Fruit fly (Drosophila melanogaster) whole organism, embryonic: ENCODE data around the gene CG46412.

ENCODE experiments used
- BEAF-32 ChIP-seq: fragments of 200-800 bp; sonication (Bioruptor generic); optimal IDR thresholded peaks from 3 replicates; lab custom pipeline; 2017; ENCODE audit warnings: missing biosample characterization, missing genetic modification characterization, mild to moderate bottlenecking, moderate library complexity, missing genetic modification reagents
- CG11247 ChIP-seq: fragments of 200-800 bp; sonication (Bioruptor generic); IDR thresholded peaks from 2 replicates; pipeline ENCODE4 v1.3.6; 2022; ENCODE audit warnings: missing biosample characterization, missing genetic modification characterization
- CG12391 ChIP-seq: fragments of 200-800 bp; sonication (Bioruptor generic); optimal IDR thresholded peaks from 3 replicates; lab custom pipeline; 2018; ENCODE audit warnings: missing biosample characterization, mild to moderate bottlenecking, missing genetic modification characterization, moderate library complexity
- CG12769 ChIP-seq: fragments of 200-800 bp; sonication (Bioruptor generic); optimal IDR thresholded peaks from 2 replicates; lab custom pipeline; 2019; ENCODE audit warnings: missing biosample characterization, mild to moderate bottlenecking, missing genetic modification characterization, moderate library complexity
- CG13624 ChIP-seq: fragments of 200-800 bp; sonication (Bioruptor generic); optimal IDR thresholded peaks from 2 replicates; lab custom pipeline; 2016; ENCODE audit warnings: missing biosample characterization, missing genetic modification characterization
- CG13894 ChIP-seq: fragments of 200-800 bp; sonication (Bioruptor generic); optimal IDR thresholded peaks from 3 replicates; lab custom pipeline; 2018; ENCODE audit warnings: missing biosample characterization, mild to moderate bottlenecking, missing genetic modification characterization, moderate library complexity
- CG14050 ChIP-seq: fragments of 200-800 bp; sonication (Bioruptor generic); IDR thresholded peaks from 3 replicates; pipeline ENCODE4 v1.3.6; 2022; ENCODE audit warnings: missing biosample characterization, missing genetic modification characterization
- CG17328 ChIP-seq: fragments of 200-800 bp; sonication (Bioruptor generic); IDR thresholded peaks from 2 replicates; pipeline ENCODE4 v1.3.6; 2022; ENCODE audit warnings: missing biosample characterization, missing genetic modification characterization
- CG18011 ChIP-seq: fragments of 200-800 bp; sonication (Bioruptor generic); optimal IDR thresholded peaks from 2 replicates; lab custom pipeline; 2017; ENCODE audit warnings: missing biosample characterization, missing genetic modification characterization, mild to moderate bottlenecking, moderate library complexity, missing genotype
- CG2120 ChIP-seq: fragments of 200-800 bp; sonication (Bioruptor generic); optimal IDR thresholded peaks from 3 replicates; lab custom pipeline; 2016; ENCODE audit warnings: missing biosample characterization, missing genetic modification characterization
- CG2129 ChIP-seq: fragments of 200-800 bp; sonication (Bioruptor generic); IDR thresholded peaks from 2 replicates; pipeline ENCODE4 v1.3.6; 2022; ENCODE audit warnings: missing biosample characterization, missing genetic modification characterization; ENCODE audit not compliant: partially characterized antibody
- CG2678 ChIP-seq: fragments of 200-800 bp; sonication (Bioruptor generic); optimal IDR thresholded peaks from 3 replicates; lab custom pipeline; 2019; ENCODE audit warnings: missing biosample characterization, mild to moderate bottlenecking, missing genetic modification characterization, moderate library complexity
- CG2875 ChIP-seq: fragments of 200-800 bp; sonication (Bioruptor generic); optimal IDR thresholded peaks from 2 replicates; lab custom pipeline; 2017; ENCODE audit warnings: missing biosample characterization, mild to moderate bottlenecking, missing genetic modification characterization, missing genetic modification reagents
- CG3163 ChIP-seq: fragments of 200-800 bp; sonication (Bioruptor generic); optimal IDR thresholded peaks from 3 replicates; lab custom pipeline; 2016; ENCODE audit warnings: missing biosample characterization, missing genetic modification characterization
- CG32532 ChIP-seq: fragments of 200-800 bp; sonication (Bioruptor generic); IDR thresholded peaks from 2 replicates; pipeline ENCODE4 v1.3.6; 2022; ENCODE audit warnings: missing biosample characterization, missing genetic modification characterization
- CG7556 ChIP-seq: fragments of 200-800 bp; sonication (Bioruptor generic); optimal IDR thresholded peaks from 2 replicates; lab custom pipeline; 2017; ENCODE audit warnings: missing biosample characterization, mild to moderate bottlenecking, missing genetic modification characterization
- CG8290 ChIP-seq, 3 experiments: fragments of 200-800 bp; sonication (Bioruptor generic); optimal IDR thresholded peaks; 2 replicates each; lab custom pipeline; 2016 to 2019; ENCODE audit warnings: missing biosample characterization in 3 of 3, missing genetic modification characterization in 3 of 3, mild to moderate bottlenecking in 2 of 3, moderate library complexity in 1 of 3
- CG8359 ChIP-seq: fragments of 200-800 bp; sonication (Bioruptor generic); optimal IDR thresholded peaks from 2 replicates; lab custom pipeline; 2017; ENCODE audit warnings: missing biosample characterization, mild to moderate bottlenecking, missing genetic modification characterization, borderline replicate concordance
- Dip3 ChIP-seq: fragments of 200-800 bp; sonication (Bioruptor generic); optimal IDR thresholded peaks from 3 replicates; lab custom pipeline; 2016; ENCODE audit warnings: missing biosample characterization, missing genetic modification characterization
- HLH3B ChIP-seq: fragments of 200-800 bp; sonication (Bioruptor generic); IDR thresholded peaks from 2 replicates; pipeline ENCODE4 v1.3.6; 2022; ENCODE audit warnings: missing biosample characterization, missing genetic modification characterization
- Kr ChIP-seq: fragments of 200-800 bp; sonication (Bioruptor generic); optimal IDR thresholded peaks from 2 replicates; lab custom pipeline; 2017; ENCODE audit warnings: missing biosample characterization, mild to moderate bottlenecking, missing genetic modification characterization
- Lpt ChIP-seq: fragments of >200 bp; optimal IDR thresholded peaks from 2 replicates; lab custom pipeline; 2018; ENCODE audit warnings: missing biosample characterization, missing genetic modification characterization
- MTF-1 ChIP-seq: fragments of 200-800 bp; sonication (Bioruptor generic); optimal IDR thresholded peaks from 2 replicates; lab custom pipeline; 2018; ENCODE audit warnings: missing biosample characterization, mild to moderate bottlenecking, missing genetic modification characterization, borderline replicate concordance
- Med ChIP-seq: fragments of 200-800 bp; sonication (Bioruptor generic); peaks from one replicate; lab custom pipeline; 2016; ENCODE audit warnings: missing biosample characterization, missing genetic modification characterization, mild to moderate bottlenecking, inconsistent platforms, moderate library complexity
- Myb ChIP-seq: fragments of 200-800 bp; sonication (Bioruptor generic); optimal IDR thresholded peaks from 2 replicates; lab custom pipeline; 2016; ENCODE audit warnings: missing biosample characterization, missing genetic modification characterization
- Ptx1 ChIP-seq: fragments of 200-800 bp; sonication (Bioruptor generic); IDR thresholded peaks from 2 replicates; pipeline ENCODE4 v1.3.6; 2022; ENCODE audit warnings: missing biosample characterization, missing genetic modification characterization
- Rfx ChIP-seq: fragments of 200-800 bp; sonication (Bioruptor generic); IDR thresholded peaks from 2 replicates; pipeline ENCODE4 v1.3.6; 2022; ENCODE audit warnings: missing biosample characterization, missing genetic modification characterization
- Rx ChIP-seq: fragments of 200-800 bp; sonication (Bioruptor generic); IDR thresholded peaks from 2 replicates; pipeline ENCODE4 v1.3.6; 2022; ENCODE audit warnings: missing biosample characterization, missing genetic modification characterization
- Spps ChIP-seq: fragments of 200-800 bp; sonication (Bioruptor generic); optimal IDR thresholded peaks from 2 replicates; lab custom pipeline; 2018; ENCODE audit warnings: missing biosample characterization, mild to moderate bottlenecking, missing genetic modification characterization
- Xrp1 ChIP-seq: fragments of 200-800 bp; sonication (Bioruptor generic); IDR thresholded peaks from 2 replicates; pipeline ENCODE4 v1.3.6; 2022; ENCODE audit warnings: missing biosample characterization, missing genetic modification characterization
- YL-1 ChIP-seq: fragments of 200-800 bp; sonication (Bioruptor generic); optimal IDR thresholded peaks from 3 replicates; lab custom pipeline; 2017; ENCODE audit warnings: missing biosample characterization, mild to moderate bottlenecking, missing genetic modification characterization
- ase ChIP-seq: fragments of 200-800 bp; sonication (Bioruptor generic); IDR thresholded peaks from 3 replicates; pipeline ENCODE4 v1.3.6; 2022; ENCODE audit warnings: missing biosample characterization, missing genetic modification characterization
- bcd ChIP-seq: fragments of 200-800 bp; sonication (Bioruptor generic); optimal IDR thresholded peaks from 2 replicates; lab custom pipeline; 2017; ENCODE audit warnings: missing biosample characterization, mild to moderate bottlenecking, missing genetic modification characterization
- dmrt11E ChIP-seq: fragments of 200-800 bp; sonication (Bioruptor generic); optimal IDR thresholded peaks from 3 replicates; lab custom pipeline; 2018; ENCODE audit warnings: missing biosample characterization, mild to moderate bottlenecking, missing genetic modification characterization, moderate library complexity
- dpn ChIP-seq, 2 experiments: fragments of 200-800 bp; sonication (Bioruptor generic); optimal IDR thresholded peaks; 3 replicates each; lab custom pipeline; 2016; ENCODE audit warnings: missing biosample characterization in 2 of 2, missing genetic modification characterization in 2 of 2
- dysf ChIP-seq: fragments of 200-800 bp; sonication (Bioruptor generic); IDR thresholded peaks from 3 replicates; pipeline ENCODE4 v1.3.6; 2022; ENCODE audit warnings: missing biosample characterization, missing genetic modification characterization
- grau ChIP-seq: fragments of 200-800 bp; optimal IDR thresholded peaks from 3 replicates; lab custom pipeline; 2019; ENCODE audit warnings: missing biosample characterization, mild to moderate bottlenecking, missing genetic modification characterization, moderate library complexity
- her ChIP-seq: fragments of 200-800 bp; sonication (Bioruptor generic); optimal IDR thresholded peaks from 2 replicates; lab custom pipeline; 2016; ENCODE audit warnings: missing biosample characterization, missing genetic modification characterization
- hkb ChIP-seq, 2 experiments: fragments of 200-800 bp in 1 of 2; fragments of >200 bp in 1 of 2; sonication (Bioruptor generic) in 1 of 2; IDR thresholded peaks in 1 of 2; optimal IDR thresholded peaks in 1 of 2; 2 replicates each; pipeline versions ENCODE4 v1.3.6 to Lab custom; 2017 to 2022; ENCODE audit warnings: missing biosample characterization in 1 of 2, missing genetic modification characterization in 1 of 2
- klu ChIP-seq: fragments of 200-800 bp; sonication (Bioruptor generic); IDR thresholded peaks from 2 replicates; pipeline ENCODE4 v1.3.6; 2022; ENCODE audit warnings: missing biosample characterization, missing genetic modification characterization
- lmd ChIP-seq: fragments of 200-800 bp; sonication (Bioruptor generic); IDR thresholded peaks from 2 replicates; pipeline ENCODE4 v1.3.6; 2022; ENCODE audit warnings: missing biosample characterization, missing genetic modification characterization
- nerfin-2 ChIP-seq: fragments of 200-800 bp; sonication (Bioruptor generic); IDR thresholded peaks from 2 replicates; pipeline ENCODE4 v1.3.6; 2022; ENCODE audit warnings: missing biosample characterization, missing genetic modification characterization; ENCODE audit not compliant: partially characterized antibody
- nom ChIP-seq: fragments of 200-800 bp; sonication (Bioruptor generic); optimal IDR thresholded peaks from 2 replicates; lab custom pipeline; 2017; ENCODE audit warnings: missing biosample characterization, missing genetic modification characterization, mild to moderate bottlenecking, moderate library complexity, missing genetic modification reagents
- prd ChIP-seq, 3 experiments: fragments of >200 bp in 2 of 3; fragments of 200-800 bp in 1 of 3; sonication (Bioruptor generic) in 1 of 3; optimal IDR thresholded peaks in 2 of 3; IDR thresholded peaks in 1 of 3; 2 replicates in 2 of 3; 3 replicates in 1 of 3; pipeline versions ENCODE4 v1.3.6 to Lab custom; 2017 to 2022; ENCODE audit warnings: missing biosample characterization in 1 of 3, missing genetic modification characterization in 1 of 3
- rib ChIP-seq: fragments of 200-800 bp; sonication (Bioruptor generic); IDR thresholded peaks from 2 replicates; pipeline ENCODE4 v1.3.6; 2022; ENCODE audit warnings: missing biosample characterization, missing genetic modification characterization
- sens ChIP-seq: fragments of 200-800 bp; sonication (Bioruptor generic); peaks from one replicate; lab custom pipeline; 2016; ENCODE audit warnings: missing biosample characterization, missing genetic modification characterization
- sqz ChIP-seq: fragments of 200-800 bp; sonication (Bioruptor generic); optimal IDR thresholded peaks from 3 replicates; lab custom pipeline; 2018; ENCODE audit warnings: missing biosample characterization, mild to moderate bottlenecking, missing genetic modification characterization
- tio ChIP-seq: fragments of 200-800 bp; sonication (Bioruptor generic); optimal IDR thresholded peaks from 2 replicates; lab custom pipeline; 2017; ENCODE audit warnings: missing biosample characterization, missing genetic modification characterization, inconsistent platforms
- z ChIP-seq: fragments of 200-800 bp; sonication (Bioruptor generic); IDR thresholded peaks from 3 replicates; pipeline ENCODE4 v1.3.6; 2022; ENCODE audit warnings: missing biosample characterization, missing genetic modification characterization

The CG46412 gene

dm6 chr3L:11543681-11544299 lies 20.1 kb downstream of the CG46412 start:
- no peak for TF ChIP-seq CG3163
- no peak for TF ChIP-seq prd (optimal IDR thresholded peaks at IDR 0.05; lab: Kevin White, UChicago)
- no peak for TF ChIP-seq prd (GFP tag; IDR thresholded peaks at IDR 0.05; lab: Robert Waterston, UW)
- TF ChIP-seq YL-1 (GFP tag; lab: Kevin White, UChicago): no peak
- TF ChIP-seq CG32532: 0 out of 2 replicates have a peak, but pooled peaks have one; percentile 34
- TF ChIP-seq Rx (GFP tag; lab: Robert Waterston, UW): no peak
- TF ChIP-seq nom (GFP tag; lab: Kevin White, UChicago): peak; percentile 30
- TF ChIP-seq tio: peak; percentile 4
- no peak for TF ChIP-seq Dip3 (GFP tag; lab: Kevin White, UChicago)
- TF ChIP-seq Lpt: no peak
- 0 out of 2 replicates have a peak, but pooled peaks have one; percentile 7 for TF ChIP-seq Ptx1 (GFP tag; lab: Robert Waterston, UW)
- TF ChIP-seq her (GFP tag; lab: Kevin White, UChicago): no peak
- 0 out of 2 replicates have a peak, but pooled peaks have one; percentile 15 for TF ChIP-seq HLH3B (GFP tag; lab: Robert Waterston, UW)
- TF ChIP-seq CG8359 (GFP tag; lab: Kevin White, UChicago): no peak
- TF ChIP-seq CG2129 (GFP tag; lab: Robert Waterston, UW): no peak
- TF ChIP-seq sqz (GFP tag; lab: Kevin White, UChicago): no peak
- no peak for TF ChIP-seq hkb (optimal IDR thresholded peaks at IDR 0.05; lab: Kevin White, UChicago)
- TF ChIP-seq hkb (GFP tag; IDR thresholded peaks at IDR 0.05; lab: Robert Waterston, UW): 0 out of 2 replicates have a peak, but pooled peaks have one; percentile 20
- no peak for TF ChIP-seq CG17328
- 0 out of 2 replicates have a peak, but pooled peaks have one; percentile 16 for TF ChIP-seq lmd (GFP tag; lab: Robert Waterston, UW)
- no peak for TF ChIP-seq ase (GFP tag; lab: Robert Waterston, UW)
- TF ChIP-seq CG11247: 0 out of 2 replicates have a peak, but pooled peaks have one; percentile 30
- TF ChIP-seq Spps (tag; lab: Kevin White, UChicago): no peak
- no peak for TF ChIP-seq klu
- no peak for TF ChIP-seq CG2875 (GFP tag; lab: Kevin White, UChicago)
- TF ChIP-seq bcd (GFP tag; lab: Kevin White, UChicago): no peak
- no peak for TF ChIP-seq dmrt11E (tag; lab: Kevin White, UChicago)

dm6 chr3L:11542948-11543347 lies 20.9 kb downstream of the CG46412 start:
- TF ChIP-seq dysf: peak; percentile 37; the same call in 1 of the 3 replicates
- TF ChIP-seq BEAF-32 (GFP tag; lab: Kevin White, UChicago): no peak
- TF ChIP-seq CG18011: no peak
- peak; percentile 16 for TF ChIP-seq CG2678 (tag; lab: Kevin White, UChicago)
- TF ChIP-seq grau (tag; lab: Kevin White, UChicago): peak; percentile 55
- TF ChIP-seq sens (GFP tag; lab: Kevin White, UChicago): peak; percentile 77
- peak; percentile 78 for TF ChIP-seq Med (GFP tag; lab: Kevin White, UChicago)
- TF ChIP-seq dpn (GFP tag; optimal IDR thresholded peaks at IDR 0.05; lab: Kevin White, UChicago): no peak
- TF ChIP-seq Rfx: 0 out of 2 replicates have a peak, but pooled peaks have one; percentile 33
- no peak for TF ChIP-seq CG8290 (GFP tag; optimal IDR thresholded peaks at IDR 0.05; lab: Kevin White, UChicago)
- TF ChIP-seq CG8290 (tag; optimal IDR thresholded peaks at IDR 0.05; lab: Kevin White, UChicago): no peak
- TF ChIP-seq CG14050 (GFP tag; lab: Robert Waterston, UW): no peak
- TF ChIP-seq Myb: no peak
- TF ChIP-seq MTF-1: no peak
- TF ChIP-seq nerfin-2 (GFP tag; lab: Robert Waterston, UW): no peak
- TF ChIP-seq CG13624: no peak
- no peak for TF ChIP-seq CG13894 (tag; lab: Kevin White, UChicago)
- TF ChIP-seq lmd (GFP tag; lab: Robert Waterston, UW): no peak
- no peak for TF ChIP-seq rib (GFP tag; lab: Robert Waterston, UW)
- no peak for TF ChIP-seq CG12391
- peak; percentile 45 for TF ChIP-seq CG12769 (tag; lab: Kevin White, UChicago)
- no peak for TF ChIP-seq Xrp1
- no peak for TF ChIP-seq CG7556 (GFP tag; lab: Kevin White, UChicago)
- TF ChIP-seq z: no peak
- TF ChIP-seq Kr (GFP tag; lab: Kevin White, UChicago): no peak
- peak; percentile 26 for TF ChIP-seq CG2120 (GFP tag; lab: Kevin White, UChicago)
